Worm (Caenorhabditis elegans) whole organism, young adult: ENCODE results near the gene dhrr-1.

Source experiments
- C17E4.6 ChIP-seq: fragments of 200-800 bp; sonication (Bioruptor generic); IDR thresholded peaks from 2 replicates; pipeline ENCODE4 v1.3.6; 2022; ENCODE audit warnings: missing genetic modification reagents, missing genetic modification characterization, missing compliant biosample characterization
- D2030.7 ChIP-seq: fragments of 200-800 bp; sonication (Bioruptor generic); IDR thresholded peaks from 2 replicates; pipeline ENCODE4 v1.3.6; 2022; ENCODE audit warnings: missing genetic modification reagents, missing genetic modification characterization, missing compliant biosample characterization
- F33H1.4 ChIP-seq: fragments of 200-800 bp; sonication (Bioruptor generic); IDR thresholded peaks from 2 replicates; pipeline ENCODE4 v1.3.6; 2022; ENCODE audit warnings: missing genetic modification reagents, missing genetic modification characterization, missing compliant biosample characterization
- F49E8.2 ChIP-seq: sonication (generic microtip); optimal IDR thresholded peaks from 3 replicates; lab custom pipeline; 2017; ENCODE audit warnings: missing genetic modification characterization, mild to moderate bottlenecking, missing compliant biosample characterization, antibody characterized with exemption, moderate library complexity; ENCODE audit not compliant: insufficient read depth
- F57C9.4 ChIP-seq: sonication (generic microtip); optimal IDR thresholded peaks from 2 replicates; lab custom pipeline; 2017; ENCODE audit warnings: mild to moderate bottlenecking, missing genetic modification characterization, missing compliant biosample characterization
- K12H6.12 ChIP-seq: fragments of 200-800 bp; sonication (Bioruptor generic); optimal IDR thresholded peaks from 2 replicates; lab custom pipeline; 2018; ENCODE audit warnings: mild to moderate bottlenecking, missing genetic modification characterization, missing compliant biosample characterization
- Y53F4B.3 ChIP-seq: fragments of 200-800 bp; sonication (Bioruptor generic); IDR thresholded peaks from 2 replicates; pipeline ENCODE4 v1.3.6; 2022; ENCODE audit warnings: missing genetic modification reagents, missing genetic modification characterization, missing compliant biosample characterization
- Y79H2A.3 ChIP-seq: fragments of 200-800 bp; sonication (Bioruptor generic); conservative IDR thresholded peaks from 2 replicates; pipeline ENCODE4 v1.3.6; 2022; ENCODE audit warnings: missing genetic modification reagents, missing genetic modification characterization, missing compliant biosample characterization
- Y95B8A.8 ChIP-seq: fragments of 200-800 bp; sonication (Bioruptor generic); IDR thresholded peaks from 2 replicates; pipeline ENCODE4 v1.3.6; 2022; ENCODE audit warnings: missing genetic modification reagents, missing genetic modification characterization, missing compliant biosample characterization
- athp-1 ChIP-seq: sonication (generic microtip); optimal IDR thresholded peaks from 2 replicates; lab custom pipeline; 2017; ENCODE audit warnings: mild to moderate bottlenecking, missing genetic modification characterization, missing compliant biosample characterization
- attf-3 ChIP-seq: fragments of 200-800 bp; sonication (Bioruptor generic); conservative IDR thresholded peaks from 2 replicates; pipeline ENCODE4 v1.3.6; 2022; ENCODE audit warnings: missing genetic modification reagents, missing genetic modification characterization, missing compliant biosample characterization
- cebp-1 ChIP-seq, 2 experiments: fragments of 200-800 bp in 1 of 2; sonication (Bioruptor generic) in 1 of 2; sonication (generic microtip) in 1 of 2; IDR thresholded peaks in 1 of 2; optimal IDR thresholded peaks in 1 of 2; 2 replicates each; pipeline versions ENCODE4 v1.3.6 to Lab custom; 2017 to 2022; ENCODE audit warnings: missing compliant biosample characterization in 2 of 2, missing genetic modification characterization in 2 of 2, mild to moderate bottlenecking in 1 of 2, missing genetic modification reagents in 1 of 2, moderate library complexity in 1 of 2
- ceh-58 ChIP-seq: fragments of 200-800 bp; sonication (Bioruptor generic); IDR thresholded peaks from 2 replicates; pipeline ENCODE4 v1.3.6; 2022; ENCODE audit warnings: missing genetic modification characterization, missing compliant biosample characterization
- ceh-91 ChIP-seq: fragments of 200-800 bp; sonication (Bioruptor generic); IDR thresholded peaks from 2 replicates; pipeline ENCODE4 v1.3.6; 2022; ENCODE audit warnings: missing genetic modification reagents, missing genetic modification characterization, missing compliant biosample characterization
- chd-7 ChIP-seq: sonication (generic microtip); optimal IDR thresholded peaks from 2 replicates; lab custom pipeline; 2016; ENCODE audit warnings: mild to moderate bottlenecking, missing genetic modification characterization, moderate library complexity, missing compliant biosample characterization
- dox-1 ChIP-seq: fragments of 200-800 bp; sonication (Bioruptor generic); IDR thresholded peaks from 2 replicates; pipeline ENCODE4 v1.3.6; 2022; ENCODE audit warnings: missing genetic modification reagents, missing genetic modification characterization, missing compliant biosample characterization
- dpl-1 ChIP-seq: fragments of 150-350 bp; optimal IDR thresholded peaks from 2 replicates; lab custom pipeline; 2014; ENCODE audit warnings: missing biosample characterization, missing genetic modification reagents, missing genetic modification characterization
- efl-1 ChIP-seq: fragments of 150-350 bp; optimal IDR thresholded peaks from 2 replicates; lab custom pipeline; 2014; ENCODE audit warnings: missing biosample characterization, missing genetic modification reagents, missing genetic modification characterization
- him-1 ChIP-seq: sonication (generic microtip); optimal IDR thresholded peaks from 2 replicates; lab custom pipeline; 2016; ENCODE audit warnings: missing genotype, missing genetic modification reagents, missing genetic modification characterization, missing compliant biosample characterization
- hlh-12 ChIP-seq: sonication (generic microtip); optimal IDR thresholded peaks from 2 replicates; lab custom pipeline; 2016; ENCODE audit warnings: missing genetic modification characterization, missing compliant biosample characterization
- hsf-1 ChIP-seq: fragments of 200-800 bp; sonication (Bioruptor generic); IDR thresholded peaks from 2 replicates; pipeline ENCODE4 v1.3.6; 2022; ENCODE audit warnings: missing genetic modification reagents, missing genetic modification characterization, missing compliant biosample characterization
- let-607 ChIP-seq, 2 experiments: fragments of 200-800 bp in 1 of 2; sonication (Bioruptor generic) in 1 of 2; sonication (generic microtip) in 1 of 2; optimal IDR thresholded peaks; 2 replicates each; lab custom pipeline; 2016 to 2018; ENCODE audit warnings: mild to moderate bottlenecking in 2 of 2, missing compliant biosample characterization in 2 of 2, missing genetic modification characterization in 2 of 2, moderate library complexity in 2 of 2, missing genotype in 1 of 2
- lin-26 ChIP-seq: fragments of 200-800 bp; sonication (Bioruptor generic); IDR thresholded peaks from 2 replicates; pipeline ENCODE4 v1.3.6; 2022; ENCODE audit warnings: missing genetic modification reagents, missing genetic modification characterization, missing compliant biosample characterization
- lin-35 ChIP-seq, 3 experiments: fragments of 150-350 bp in 2 of 3; sonication (generic microtip) in 1 of 3; optimal IDR thresholded peaks; 2 replicates each; lab custom pipeline; 2014 to 2018; ENCODE audit warnings: missing biosample characterization in 3 of 3, missing genetic modification characterization in 3 of 3, missing genetic modification reagents in 3 of 3
- lin-54 ChIP-seq: fragments of 200-800 bp; sonication (Bioruptor generic); optimal IDR thresholded peaks from 2 replicates; lab custom pipeline; 2018; ENCODE audit warnings: mild to moderate bottlenecking, missing genetic modification characterization, missing compliant biosample characterization
- lsl-1 ChIP-seq: fragments of 200-800 bp; sonication (Bioruptor generic); optimal IDR thresholded peaks from 2 replicates; lab custom pipeline; 2018; ENCODE audit warnings: mild to moderate bottlenecking, missing genetic modification characterization, moderate library complexity, missing compliant biosample characterization
- lsy-27 ChIP-seq: sonication (generic microtip); optimal IDR thresholded peaks from 2 replicates; lab custom pipeline; 2017; ENCODE audit warnings: missing genetic modification characterization, mild to moderate bottlenecking, missing compliant biosample characterization, antibody characterized with exemption, missing genotype, borderline replicate concordance; ENCODE audit not compliant: insufficient read depth
- madf-6 ChIP-seq: fragments of 200-800 bp; sonication (Bioruptor generic); IDR thresholded peaks from 2 replicates; pipeline ENCODE4 v1.3.6; 2022; ENCODE audit warnings: missing genetic modification reagents, missing genetic modification characterization, missing compliant biosample characterization
- madf-8 ChIP-seq: fragments of 200-800 bp; sonication (Bioruptor generic); conservative IDR thresholded peaks from 2 replicates; pipeline ENCODE4 v1.3.6; 2022; ENCODE audit warnings: missing genetic modification reagents, missing genetic modification characterization, missing compliant biosample characterization
- mxl-1 ChIP-seq: sonication (generic microtip); optimal IDR thresholded peaks from 2 replicates; lab custom pipeline; 2016; ENCODE audit warnings: missing genetic modification characterization, missing compliant biosample characterization
- pbrm-1 ChIP-seq: fragments of 200-800 bp; sonication (Bioruptor generic); IDR thresholded peaks from 2 replicates; pipeline ENCODE4 v1.3.6; 2022; ENCODE audit warnings: missing genetic modification reagents, missing genetic modification characterization, missing compliant biosample characterization
- rcor-1 ChIP-seq: fragments of 200-800 bp; sonication (Bioruptor generic); IDR thresholded peaks from 2 replicates; pipeline ENCODE4 v1.3.6; 2022; ENCODE audit warnings: missing genetic modification reagents, missing genetic modification characterization, missing compliant biosample characterization
- snpc-1.3 ChIP-seq: sonication (generic microtip); optimal IDR thresholded peaks from 2 replicates; lab custom pipeline; 2017; ENCODE audit warnings: missing genetic modification characterization, mild to moderate bottlenecking, missing compliant biosample characterization, antibody characterized with exemption, moderate library complexity, missing genotype, missing genetic modification reagents; ENCODE audit not compliant: insufficient read depth
- snpc-3.4 ChIP-seq: sonication (generic microtip); optimal IDR thresholded peaks from 2 replicates; lab custom pipeline; 2017; ENCODE audit warnings: missing genetic modification characterization, mild to moderate bottlenecking, missing compliant biosample characterization, antibody characterized with exemption, moderate library complexity, missing genotype, missing genetic modification reagents
- xnd-1 ChIP-seq: sonication (generic microtip); optimal IDR thresholded peaks from 2 replicates; lab custom pipeline; 2016; ENCODE audit warnings: missing genotype, missing genetic modification reagents, missing genetic modification characterization, missing compliant biosample characterization
- ztf-18 ChIP-seq: sonication (generic microtip); optimal IDR thresholded peaks from 2 replicates; lab custom pipeline; 2016; ENCODE audit warnings: missing genotype, mild to moderate bottlenecking, missing genetic modification characterization, missing compliant biosample characterization
- ztf-6 ChIP-seq: fragments of 200-800 bp; sonication (Bioruptor generic); IDR thresholded peaks from 2 replicates; pipeline ENCODE4 v1.3.6; 2022; ENCODE audit warnings: missing genetic modification reagents, missing genetic modification characterization, missing compliant biosample characterization

The dhrr-1 gene

ce11 chrIII:9001491-9001890, 57.0 kb downstream of the dhrr-1 start:
- TF ChIP-seq hsf-1 (GFP tag; lab: Robert Waterston, UW), result peak; percentile 52; the same call in 1 of the 2 replicates
- peak; percentile 86 for TF ChIP-seq efl-1 (GFP tag; lab: Kevin White, UChicago)
- peak; percentile 68 for TF ChIP-seq madf-8 (GFP tag; lab: Robert Waterston, UW)
- peak; percentile 18; the same call in 1 of the 2 replicates for TF ChIP-seq pbrm-1
- TF ChIP-seq lsy-27, result no peak
- TF ChIP-seq chd-7 (tag; lab: Kevin White, UChicago), result no peak
- TF ChIP-seq ceh-91 (GFP tag; lab: Robert Waterston, UW), result peak; percentile 63
- peak; percentile 83 for TF ChIP-seq lsl-1
- TF ChIP-seq F57C9.4 (tag; lab: Kevin White, UChicago), result no peak
- TF ChIP-seq D2030.7 (GFP tag; lab: Robert Waterston, UW), result peak; percentile 66
- peak; percentile 70 for TF ChIP-seq lin-54
- TF ChIP-seq madf-6 (GFP tag; lab: Robert Waterston, UW), result peak; percentile 91
- TF ChIP-seq rcor-1 (GFP tag; lab: Robert Waterston, UW), result 0 out of 2 replicates have a peak, but pooled peaks have one; percentile 31
- TF ChIP-seq dox-1 (GFP tag; lab: Robert Waterston, UW), result peak; percentile 31; the same call in 1 of the 2 replicates
- TF ChIP-seq ztf-18 (tag; lab: Kevin White, UChicago), result peak; percentile 7
- TF ChIP-seq Y79H2A.3 (GFP tag; lab: Robert Waterston, UW), result no peak
- peak; percentile 17 for TF ChIP-seq F49E8.2 (tag; lab: Kevin White, UChicago)
- peak; percentile 75 for TF ChIP-seq dpl-1 (GFP tag; lab: Kevin White, UChicago)
- peak in 1 of 3 experiments; percentile 47 for TF ChIP-seq lin-35 (GFP tag; optimal IDR thresholded peaks at IDR 0.05; lab: Kevin White, UChicago)
- TF ChIP-seq hlh-12 (tag; lab: Kevin White, UChicago), result no peak
- peak; percentile 24; the same call in 1 of the 2 replicates for TF ChIP-seq C17E4.6
- peak; percentile 76 for TF ChIP-seq xnd-1 (tag; lab: Kevin White, UChicago)
- peak; percentile 91 for TF ChIP-seq F33H1.4 (GFP tag; lab: Robert Waterston, UW)

DNA sequence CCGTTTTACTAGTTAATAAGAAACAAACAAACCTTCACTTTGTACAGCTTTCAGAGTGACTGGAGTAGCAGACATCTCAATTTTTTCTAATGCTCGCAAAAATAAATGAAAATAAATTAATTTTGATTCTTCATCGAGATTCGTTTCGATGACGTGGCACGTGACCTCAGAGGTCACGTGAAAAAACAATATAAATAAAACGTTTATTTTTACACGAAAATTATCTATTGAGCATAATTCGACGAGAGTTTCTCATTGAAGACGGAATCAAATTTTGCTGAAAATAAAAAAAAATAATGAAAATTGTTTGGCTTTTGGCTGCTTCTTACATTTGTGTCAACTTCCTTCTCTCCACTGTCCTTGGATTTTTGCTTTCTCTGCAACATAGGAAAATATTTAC, 57.4 kb downstream of the dhrr-1 start, which contains the start of gene rpn-6.2:
rpn-6.2 (minus strand) TSS at position 101 of the 400 bp plus-strand sequence.
- no peak for TF ChIP-seq K12H6.12 (tag; lab: Kevin White, UChicago)
- no peak for TF ChIP-seq cebp-1 (GFP tag; IDR thresholded peaks at IDR 0.05; lab: Robert Waterston, UW)
- TF ChIP-seq cebp-1 (tag; optimal IDR thresholded peaks at IDR 0.05; lab: Kevin White, UChicago), result no peak
- no peak for TF ChIP-seq Y95B8A.8 (GFP tag; lab: Robert Waterston, UW)
- no peak for TF ChIP-seq F49E8.2 (tag; lab: Kevin White, UChicago)
- TF ChIP-seq snpc-3.4 (tag; lab: Kevin White, UChicago), result no peak
- TF ChIP-seq snpc-1.3 (tag; lab: Kevin White, UChicago), result no peak
- TF ChIP-seq let-607 (tag; optimal IDR thresholded peaks at IDR 0.05; lab: Kevin White, UChicago), result no peak
- no peak for TF ChIP-seq Y53F4B.3 (GFP tag; lab: Robert Waterston, UW)
- no peak for TF ChIP-seq ceh-58
- no peak for TF ChIP-seq lin-26 (GFP tag; lab: Robert Waterston, UW)
- no peak for TF ChIP-seq attf-3 (GFP tag; lab: Robert Waterston, UW)
- TF ChIP-seq mxl-1 (tag; lab: Kevin White, UChicago), result no peak
- no peak for TF ChIP-seq ztf-6 (GFP tag; lab: Robert Waterston, UW)
- no peak for TF ChIP-seq athp-1 (tag; lab: Kevin White, UChicago)
- no peak for TF ChIP-seq him-1 (tag; lab: Kevin White, UChicago)
- no peak for TF ChIP-seq hlh-12 (tag; lab: Kevin White, UChicago)
